Worm (Caenorhabditis elegans) whole organism, young adult: ENCODE measurements around the gene math-39.

Experiments
- lir-1 ChIP-seq: fragments of 200-800 bp; sonication (Bioruptor generic); conservative IDR thresholded peaks from 2 replicates; pipeline ENCODE4 v1.3.6; 2022; ENCODE audit warnings: missing genetic modification reagents, missing genetic modification characterization, missing compliant biosample characterization
- rcor-1 ChIP-seq: fragments of 200-800 bp; sonication (Bioruptor generic); IDR thresholded peaks from 2 replicates; pipeline ENCODE4 v1.3.6; 2022; ENCODE audit warnings: missing genetic modification reagents, missing genetic modification characterization, missing compliant biosample characterization
- unc-62 ChIP-seq: fragments of 150-350 bp; optimal IDR thresholded peaks from 2 replicates; lab custom pipeline; 2014; ENCODE audit warnings: missing biosample characterization, missing genetic modification reagents, missing genetic modification characterization

ce11 chrII:1844552-1844951, 12.4 kb downstream of the math-39 start:
- TF ChIP-seq rcor-1 (GFP tag; lab: Robert Waterston, UW): no peak
- TF ChIP-seq unc-62 (GFP tag; lab: Kevin White, UChicago): no peak
- no peak for TF ChIP-seq lir-1
